Worm (Caenorhabditis elegans) whole organism, young adult: ENCODE measurements around the gene hcp-2.

Experiments
- Y67H2A.10 ChIP-seq: fragments of 200-800 bp; sonication (Bioruptor generic); conservative IDR thresholded peaks from 2 replicates; pipeline ENCODE4 v1.3.6; 2022; ENCODE audit warnings: missing genetic modification reagents, missing genetic modification characterization, missing compliant biosample characterization
- ama-1 ChIP-seq, 3 experiments: fragments of 150-350 bp in 1 of 3; sonication (generic microtip) in 2 of 3; optimal IDR thresholded peaks; 2 replicates each; lab custom pipeline; 2014 to 2018; ENCODE audit warnings: missing biosample characterization in 2 of 3, missing genetic modification characterization in 2 of 3, missing genetic modification reagents in 2 of 3
- attf-5 ChIP-seq: fragments of 200-800 bp; sonication (Bioruptor generic); optimal IDR thresholded peaks from 2 replicates; lab custom pipeline; 2018; ENCODE audit warnings: mild to moderate bottlenecking, missing genetic modification characterization, missing compliant biosample characterization
- bed-1 ChIP-seq: fragments of 200-800 bp; sonication (Bioruptor generic); IDR thresholded peaks from 2 replicates; pipeline ENCODE4 v1.3.6; 2022; ENCODE audit warnings: missing genetic modification reagents, missing genetic modification characterization, missing compliant biosample characterization
- ceh-91 ChIP-seq: fragments of 200-800 bp; sonication (Bioruptor generic); IDR thresholded peaks from 2 replicates; pipeline ENCODE4 v1.3.6; 2022; ENCODE audit warnings: missing genetic modification reagents, missing genetic modification characterization, missing compliant biosample characterization
- dpl-1 ChIP-seq: fragments of 150-350 bp; optimal IDR thresholded peaks from 2 replicates; lab custom pipeline; 2014; ENCODE audit warnings: missing biosample characterization, missing genetic modification reagents, missing genetic modification characterization
- hmg-1.2 ChIP-seq: fragments of 200-800 bp; sonication (Bioruptor generic); IDR thresholded peaks from 2 replicates; pipeline ENCODE4 v1.3.6; 2022; ENCODE audit warnings: missing genetic modification reagents, missing genetic modification characterization, missing compliant biosample characterization
- zim-3 ChIP-seq: sonication (generic microtip); optimal IDR thresholded peaks from 2 replicates; lab custom pipeline; 2017; ENCODE audit warnings: mild to moderate bottlenecking, missing genetic modification characterization, moderate library complexity, missing compliant biosample characterization

- TF ChIP-seq hmg-1.2 (GFP tag; lab: Robert Waterston, UW) (no peak), zim-3 (no peak), dpl-1 (no peak), attf-5 (GFP tag; lab: Kevin White, UChicago) (no peak), bed-1 (GFP tag; lab: Robert Waterston, UW) (no peak), ceh-91 (GFP tag; lab: Robert Waterston, UW) (no peak), Y67H2A.10 (GFP tag; lab: Robert Waterston, UW) (no peak), ama-1 (optimal IDR thresholded peaks at IDR 0.05; lab: Kevin White, UChicago) (no peak), ama-1 (GFP tag; optimal IDR thresholded peaks at IDR 0.05; lab: Kevin White, UChicago) (no peak)
Observed at ce11 chrV:9690099-9690572, 44.5 kb downstream of the hcp-2 start, which contains the start of gene rbx-1.
